Worm (Caenorhabditis elegans) whole organism, L1 larva: Measurements from ENCODE around the gene nas-27.

Experiments
- blmp-1 ChIP-seq: fragments of 150-350 bp; optimal IDR thresholded peaks from 2 replicates; lab custom pipeline; 2014; ENCODE audit warnings: missing biosample characterization, missing genetic modification characterization
- ceh-82 ChIP-seq, 3 experiments: fragments of 150-350 bp in 1 of 3; sonication (generic microtip) in 2 of 3; optimal IDR thresholded peaks; 2 replicates each; lab custom pipeline; 2014 to 2017; ENCODE audit warnings: missing biosample characterization in 3 of 3, missing genetic modification characterization in 3 of 3
- ces-1 ChIP-seq: fragments of 150-350 bp; optimal IDR thresholded peaks from 2 replicates; lab custom pipeline; 2014; ENCODE audit warnings: missing biosample characterization, missing genetic modification reagents, missing genetic modification characterization
- dpl-1 ChIP-seq, 3 experiments: fragments of 150-350 bp in 2 of 3; sonication (generic microtip) in 1 of 3; optimal IDR thresholded peaks; 2 replicates each; lab custom pipeline; 2014 to 2017; ENCODE audit warnings: missing biosample characterization in 3 of 3, missing genetic modification characterization in 3 of 3, missing genetic modification reagents in 3 of 3
- elt-3 ChIP-seq, 6 experiments: fragments of 150-350 bp in 1 of 6; sonication (generic microtip); optimal IDR thresholded peaks; 2 replicates each; lab custom pipeline; 2017 to 2018; ENCODE audit warnings: missing biosample characterization in 6 of 6, missing genetic modification characterization in 6 of 6, inconsistent platforms in 1 of 6
- jun-1 ChIP-seq: fragments of 150-350 bp; optimal IDR thresholded peaks from 2 replicates; lab custom pipeline; 2014; ENCODE audit warnings: missing biosample characterization, missing genetic modification reagents, missing genetic modification characterization
- nhr-12 ChIP-seq: sonication (generic microtip); optimal IDR thresholded peaks from 2 replicates; lab custom pipeline; 2017; ENCODE audit warnings: missing biosample characterization, missing genetic modification characterization
- nhr-28 ChIP-seq: fragments of 150-350 bp; optimal IDR thresholded peaks from 2 replicates; lab custom pipeline; 2014; ENCODE audit warnings: missing biosample characterization, missing genetic modification characterization
- nhr-71 ChIP-seq: sonication (generic microtip); optimal IDR thresholded peaks from 2 replicates; lab custom pipeline; 2016; ENCODE audit warnings: mild to moderate bottlenecking, missing genetic modification characterization, moderate library complexity, missing compliant biosample characterization
- pag-3 ChIP-seq: sonication (generic microtip); optimal IDR thresholded peaks from 2 replicates; lab custom pipeline; 2017; ENCODE audit warnings: missing genetic modification characterization, mild to moderate bottlenecking, missing compliant biosample characterization, antibody characterized with exemption, borderline replicate concordance; ENCODE audit not compliant: insufficient read depth
- pqm-1 ChIP-seq: sonication (generic microtip); optimal IDR thresholded peaks from 3 replicates; lab custom pipeline; 2017; ENCODE audit warnings: missing biosample characterization, missing genetic modification characterization
- skn-1 ChIP-seq: fragments of 150-350 bp; optimal IDR thresholded peaks from 2 replicates; lab custom pipeline; 2014; ENCODE audit warnings: missing biosample characterization, missing genetic modification characterization
- swsn-7 ChIP-seq: sonication (generic microtip); optimal IDR thresholded peaks from 2 replicates; lab custom pipeline; 2016; ENCODE audit warnings: missing genetic modification characterization, missing compliant biosample characterization
- zip-4 ChIP-seq: fragments of 200-800 bp; sonication (Bioruptor generic); optimal IDR thresholded peaks from 2 replicates; lab custom pipeline; 2018; ENCODE audit warnings: mild to moderate bottlenecking, missing genetic modification characterization, moderate library complexity, missing compliant biosample characterization

ce11 chrII:1189652-1190051 lies 10.5 kb upstream of the nas-27 start:
- TF ChIP-seq ceh-82 (tag; optimal IDR thresholded peaks at IDR 0.05; lab: Kevin White, UChicago) (no peak), elt-3 (tag; optimal IDR thresholded peaks at IDR 0.05; lab: Kevin White, UChicago) (peak in 4 of 6 experiments; percentile 26 to 71 (median 47)), blmp-1 (tag; lab: Kevin White, UChicago) (peak; percentile 95), swsn-7 (tag; lab: Kevin White, UChicago) (no peak), nhr-28 (no peak), skn-1 (no peak), jun-1 (tag; lab: Kevin White, UChicago) (no peak), dpl-1 (GFP tag; optimal IDR thresholded peaks at IDR 0.05; lab: Kevin White, UChicago) (no peak), pqm-1 (tag; lab: Kevin White, UChicago) (no peak), pag-3 (peak; percentile 76), nhr-12 (tag; lab: Kevin White, UChicago) (no peak), ces-1 (no peak), zip-4 (GFP tag; lab: Kevin White, UChicago) (no peak), nhr-71 (tag; lab: Kevin White, UChicago) (no peak)
